Worm (Caenorhabditis elegans) whole organism, midembryonic: Measurements from ENCODE around the gene popl-7.

Experiments used
- cog-1 ChIP-seq: sonication (generic microtip); optimal IDR thresholded peaks from 2 replicates; lab custom pipeline; 2016; ENCODE audit warnings: missing genetic modification characterization, missing compliant biosample characterization
- med-1 ChIP-seq: sonication (generic microtip); optimal IDR thresholded peaks from 2 replicates; lab custom pipeline; 2017; ENCODE audit warnings: missing genetic modification characterization, mild to moderate bottlenecking, missing compliant biosample characterization, antibody characterized with exemption, missing genetic modification reagents; ENCODE audit not compliant: insufficient read depth
- ref-1 ChIP-seq: fragments of 200-800 bp; sonication (Bioruptor generic); conservative IDR thresholded peaks from 2 replicates; pipeline ENCODE4 v1.3.6; 2022; ENCODE audit warnings: missing genetic modification reagents, missing genetic modification characterization, missing compliant biosample characterization
- ztf-29 ChIP-seq: fragments of 200-800 bp; sonication (Bioruptor generic); IDR thresholded peaks from 2 replicates; pipeline ENCODE4 v1.3.6; 2022; ENCODE audit warnings: missing genetic modification reagents, missing genetic modification characterization, missing compliant biosample characterization

- no peak for TF ChIP-seq ztf-29 (GFP tag; lab: Robert Waterston, UW)
- TF ChIP-seq ref-1 (GFP tag; lab: Robert Waterston, UW) = no peak
- no peak for TF ChIP-seq cog-1 (tag; lab: Kevin White, UChicago)
- no peak for TF ChIP-seq med-1 (GFP tag; lab: Kevin White, UChicago)
Measured at ce11 chrIV:13374918-13375317, 4.4 kb downstream of the popl-7 start.
